Worm (Caenorhabditis elegans) whole organism, late embryonic: ENCODE results near the gene nep-25.

Experiments
- ama-1 ChIP-seq: fragments of 150-350 bp; optimal IDR thresholded peaks from 2 replicates; lab custom pipeline; 2014
- elt-4 ChIP-seq: sonication (generic microtip); optimal IDR thresholded peaks from 2 replicates; lab custom pipeline; 2016; ENCODE audit warnings: missing genetic modification characterization, missing compliant biosample characterization
- fkh-10 ChIP-seq: fragments of 150-350 bp; optimal IDR thresholded peaks from 2 replicates; lab custom pipeline; 2014; ENCODE audit warnings: missing biosample characterization, missing genetic modification reagents, missing genetic modification characterization
- rnt-1 ChIP-seq: sonication (generic microtip); optimal IDR thresholded peaks from 2 replicates; lab custom pipeline; 2016; ENCODE audit warnings: missing genetic modification characterization, missing compliant biosample characterization
- sox-2 ChIP-seq: fragments of 200-800 bp; sonication (Bioruptor generic); IDR thresholded peaks from 2 replicates; pipeline ENCODE4 v1.3.6; 2022; ENCODE audit warnings: missing genetic modification reagents, missing genetic modification characterization, missing compliant biosample characterization
- unc-86 ChIP-seq: sonication (generic microtip); optimal IDR thresholded peaks from 2 replicates; lab custom pipeline; 2016; ENCODE audit warnings: missing genetic modification characterization, missing compliant biosample characterization

DNA sequence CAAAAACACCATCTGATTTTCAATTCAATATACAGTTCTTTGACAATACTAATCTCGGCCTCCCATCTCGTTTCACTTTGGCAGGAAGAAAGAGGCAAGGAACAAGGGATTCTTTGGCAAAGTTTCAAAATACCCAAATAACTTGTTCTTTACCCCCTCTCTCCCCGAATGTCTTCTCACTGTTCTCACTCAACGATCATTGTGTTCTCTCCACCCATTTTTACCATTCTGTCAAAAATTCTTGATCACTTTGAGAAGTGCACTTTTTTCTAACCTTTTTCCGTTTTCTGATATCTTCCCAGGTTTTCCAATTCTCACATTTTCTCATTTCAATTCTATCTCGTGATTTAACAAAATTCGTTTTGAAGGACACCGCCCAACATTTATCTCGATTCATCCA lies 12.1 kb downstream of the nep-25 start, which contains the start of gene H41C03.1:
- TF ChIP-seq sox-2 (GFP tag; lab: Robert Waterston, UW) (no peak), rnt-1 (no peak), elt-4 (tag; lab: Kevin White, UChicago) (no peak), unc-86 (tag; lab: Kevin White, UChicago) (no peak), fkh-10 (GFP tag; lab: Kevin White, UChicago) (no peak), ama-1 (lab: Kevin White, UChicago) (no peak)
